Worm (Caenorhabditis elegans) whole organism, early embryonic: Measurements from ENCODE around the gene C18D11.9.

ENCODE experiments used
- B0310.2 ChIP-seq: sonication (generic microtip); optimal IDR thresholded peaks from 2 replicates; lab custom pipeline; 2016; ENCODE audit warnings: mild to moderate bottlenecking, missing genetic modification characterization, missing compliant biosample characterization
- F13C5.2 ChIP-seq: sonication (generic microtip); optimal IDR thresholded peaks from 2 replicates; lab custom pipeline; 2017; ENCODE audit warnings: mild to moderate bottlenecking, missing genetic modification characterization, inconsistent platforms, missing compliant biosample characterization
- aly-1 ChIP-seq: sonication (generic microtip); optimal IDR thresholded peaks from 2 replicates; lab custom pipeline; 2016; ENCODE audit warnings: missing genetic modification characterization, missing compliant biosample characterization
- ama-1 ChIP-seq: fragments of 150-350 bp; optimal IDR thresholded peaks from 2 replicates; lab custom pipeline; 2014
- ceh-13 ChIP-seq: fragments of 200-800 bp; sonication (Bioruptor generic); optimal IDR thresholded peaks from 2 replicates; lab custom pipeline; 2018; ENCODE audit warnings: mild to moderate bottlenecking, missing genetic modification characterization, missing compliant biosample characterization
- ceh-36 ChIP-seq: sonication (generic microtip); optimal IDR thresholded peaks from 2 replicates; lab custom pipeline; 2016; ENCODE audit warnings: missing genetic modification characterization, inconsistent platforms, missing compliant biosample characterization
- ets-7 ChIP-seq: sonication (generic microtip); optimal IDR thresholded peaks from 2 replicates; lab custom pipeline; 2016; ENCODE audit warnings: missing genotype, missing genetic modification characterization, missing compliant biosample characterization
- flt-1 ChIP-seq: fragments of 200-800 bp; sonication (Bioruptor generic); IDR thresholded peaks from 2 replicates; pipeline ENCODE4 v1.3.6; 2022; ENCODE audit warnings: missing genetic modification characterization, missing compliant biosample characterization
- hmbx-1 ChIP-seq: sonication (generic microtip); optimal IDR thresholded peaks from 2 replicates; lab custom pipeline; 2016; ENCODE audit warnings: mild to moderate bottlenecking, missing genetic modification characterization, missing compliant biosample characterization
- hmg-4 ChIP-seq: fragments of 200-800 bp; sonication (Bioruptor generic); optimal IDR thresholded peaks from 2 replicates; lab custom pipeline; 2018; ENCODE audit warnings: mild to moderate bottlenecking, missing genetic modification characterization, missing compliant biosample characterization
- hnd-1 ChIP-seq: sonication (generic microtip); optimal IDR thresholded peaks from 2 replicates; lab custom pipeline; 2016; ENCODE audit warnings: missing genetic modification characterization, missing compliant biosample characterization
- pes-1 ChIP-seq: fragments of 200-800 bp; sonication (Bioruptor generic); IDR thresholded peaks from 2 replicates; pipeline ENCODE4 v1.3.6; 2022; ENCODE audit warnings: missing genetic modification reagents, missing genetic modification characterization, missing compliant biosample characterization
- sea-1 ChIP-seq: fragments of 200-800 bp; sonication (Bioruptor generic); conservative IDR thresholded peaks from 2 replicates; pipeline ENCODE4 v1.3.6; 2022; ENCODE audit warnings: missing genetic modification characterization, missing compliant biosample characterization
- tra-4 ChIP-seq: sonication (generic microtip); optimal IDR thresholded peaks from 2 replicates; lab custom pipeline; 2017; ENCODE audit warnings: missing genetic modification characterization, missing compliant biosample characterization

DNA sequence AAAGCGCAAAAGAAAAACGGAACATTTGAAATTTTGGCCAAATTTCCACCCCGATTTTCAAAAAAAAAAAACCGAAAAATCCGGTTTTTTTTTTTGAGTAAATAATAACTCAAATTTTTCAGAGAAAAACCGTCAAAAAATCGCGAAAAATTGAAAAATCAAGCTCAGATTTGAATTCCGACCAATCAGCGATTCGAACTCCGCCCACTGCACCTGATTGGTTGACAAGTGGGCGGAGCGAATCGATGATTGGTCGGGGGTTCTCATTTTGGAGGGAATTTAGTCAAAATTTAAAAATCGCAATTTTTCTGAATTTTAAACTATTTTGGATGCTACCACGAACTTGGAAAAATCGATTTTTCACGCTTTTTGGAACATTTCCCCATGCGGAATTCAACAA, 20.1 kb downstream of the C18D11.9 start:
- TF ChIP-seq hmbx-1 (tag; lab: Kevin White, UChicago) (no peak), hnd-1 (tag; lab: Kevin White, UChicago) (no peak), ama-1 (no peak), ceh-13 (GFP tag; lab: Kevin White, UChicago) (no peak), hmg-4 (GFP tag; lab: Kevin White, UChicago) (no peak), F13C5.2 (no peak), tra-4 (tag; lab: Kevin White, UChicago) (no peak), pes-1 (GFP tag; lab: Robert Waterston, UW) (no peak), aly-1 (tag; lab: Kevin White, UChicago) (no peak), B0310.2 (tag; lab: Kevin White, UChicago) (no peak), ets-7 (no peak), sea-1 (GFP tag; lab: Robert Waterston, UW) (no peak), flt-1 (GFP tag; lab: Robert Waterston, UW) (no peak), ceh-36 (tag; lab: Kevin White, UChicago) (no peak)
